Fruit fly (Drosophila melanogaster): ENCODE measurements around the gene Acsf3.

Gene Acsf3

dm6 chrX:7335524-7335991 lies 6.7 kb downstream of the Acsf3 start:
- no peak for TF ChIP-seq CG17801 (GFP tag; optimal IDR thresholded peaks at IDR 0.05; ENCODE audit: partially characterized antibody)

- TF ChIP-seq CG17801 (GFP tag; optimal IDR thresholded peaks at IDR 0.05; ENCODE audit: partially characterized antibody): peak; percentile 57
Observed at dm6 chrX:7336121-7336961, 7.5 kb downstream of the Acsf3 start.

dm6 chrX:7336962-7337844 lies 8.4 kb downstream of the Acsf3 start, which contains the start of gene CBP:
Gene CBP, plus strand, starts transcription at chrX:7337352.
- TF ChIP-seq CG17801 (GFP tag; optimal IDR thresholded peaks at IDR 0.05; ENCODE audit: partially characterized antibody): peak; percentile 84

- no peak for TF ChIP-seq CG17801 (GFP tag; optimal IDR thresholded peaks at IDR 0.05; ENCODE audit: partially characterized antibody)
Observed at dm6 chrX:7337975-7338374, 9.1 kb downstream of the Acsf3 start.

dm6 chrX:7338538-7338937 lies 9.7 kb downstream of the Acsf3 start:
- TF ChIP-seq CG17801 (GFP tag; optimal IDR thresholded peaks at IDR 0.05; ENCODE audit: partially characterized antibody): no peak

- TF ChIP-seq CG17801 (GFP tag; optimal IDR thresholded peaks at IDR 0.05; ENCODE audit: partially characterized antibody): no peak
Observed at dm6 chrX:7339610-7340326, 10.9 kb downstream of the Acsf3 start.

dm6 chrX:7340667-7341066 lies 11.8 kb downstream of the Acsf3 start:
- no peak for TF ChIP-seq CG17801 (GFP tag; optimal IDR thresholded peaks at IDR 0.05; ENCODE audit: partially characterized antibody)

dm6 chrX:7342998-7343397 lies 14.2 kb downstream of the Acsf3 start:
- TF ChIP-seq CG17801 (GFP tag; optimal IDR thresholded peaks at IDR 0.05; ENCODE audit: partially characterized antibody): no peak

dm6 chrX:7347406-7347805 lies 18.6 kb downstream of the Acsf3 start, which contains the start of gene CG15034:
Gene CG15034, minus strand, starts transcription at chrX:7347506.
- TF ChIP-seq CG17801 (GFP tag; optimal IDR thresholded peaks at IDR 0.05; ENCODE audit: partially characterized antibody): no peak

dm6 chrX:7349963-7350362 lies 21.1 kb downstream of the Acsf3 start:
- no peak for TF ChIP-seq CG17801 (GFP tag; optimal IDR thresholded peaks at IDR 0.05; ENCODE audit: partially characterized antibody)

dm6 chrX:7358496-7358895 lies 29.6 kb downstream of the Acsf3 start, which contains the start of gene CG1999:
Gene CG1999, plus strand, starts transcription at chrX:7358796.
- no peak for TF ChIP-seq CG17801 (GFP tag; optimal IDR thresholded peaks at IDR 0.05; ENCODE audit: partially characterized antibody)

dm6 chrX:7368361-7368760 lies 39.5 kb downstream of the Acsf3 start:
- no peak for TF ChIP-seq CG17801 (GFP tag; optimal IDR thresholded peaks at IDR 0.05; ENCODE audit: partially characterized antibody)

- TF ChIP-seq CG17801 (GFP tag; optimal IDR thresholded peaks at IDR 0.05; ENCODE audit: partially characterized antibody): no peak
Observed at dm6 chrX:7372475-7372874, 43.6 kb downstream of the Acsf3 start.

- no peak for TF ChIP-seq CG17801 (GFP tag; optimal IDR thresholded peaks at IDR 0.05; ENCODE audit: partially characterized antibody)
Observed at dm6 chrX:7377840-7378239, 49.0 kb downstream of the Acsf3 start, which contains the start of gene CheA7a. Gene CheA7a, plus strand, starts transcription at chrX:7378140.

dm6 chrX:7379569-7379968 lies 50.7 kb downstream of the Acsf3 start:
- TF ChIP-seq CG17801 (GFP tag; optimal IDR thresholded peaks at IDR 0.05; ENCODE audit: partially characterized antibody): no peak
